Fruit fly (Drosophila melanogaster) whole organism, embryonic: Measurements from ENCODE around the gene CG43175.

Source experiments
- Antp ChIP-seq: fragments of 200-800 bp; sonication (Bioruptor generic); optimal IDR thresholded peaks from 3 replicates; lab custom pipeline; 2016; ENCODE audit warnings: missing biosample characterization, missing genetic modification characterization
- B-H2 ChIP-seq: fragments of 200-800 bp; sonication (Bioruptor generic); optimal IDR thresholded peaks from 2 replicates; lab custom pipeline; 2018; ENCODE audit warnings: missing biosample characterization, mild to moderate bottlenecking, missing genetic modification characterization
- CG1792 ChIP-seq: fragments of 200-800 bp; sonication (Bioruptor generic); optimal IDR thresholded peaks from 2 replicates; lab custom pipeline; 2016; ENCODE audit warnings: missing biosample characterization, missing genetic modification characterization
- CG4424 ChIP-seq: fragments of 200-800 bp; sonication (Bioruptor generic); optimal IDR thresholded peaks from 3 replicates; lab custom pipeline; 2016; ENCODE audit warnings: missing biosample characterization, missing genetic modification characterization
- D ChIP-seq, 2 experiments: fragments of 200-800 bp in 1 of 2; fragments of >200 bp in 1 of 2; sonication (Bioruptor generic) in 1 of 2; optimal IDR thresholded peaks; 2 replicates in 1 of 2; 3 replicates in 1 of 2; lab custom pipeline; 2017; ENCODE audit warnings: mild to moderate bottlenecking in 1 of 2, missing biosample characterization in 1 of 2, missing genetic modification characterization in 1 of 2, missing genetic modification reagents in 1 of 2
- D19A ChIP-seq: fragments of 200-800 bp; optimal IDR thresholded peaks from 3 replicates; lab custom pipeline; 2019; ENCODE audit warnings: missing biosample characterization, mild to moderate bottlenecking, missing genetic modification characterization, moderate library complexity
- Dbx ChIP-seq: fragments of 200-800 bp; sonication (Bioruptor generic); IDR thresholded peaks from 3 replicates; pipeline ENCODE4 v1.3.6; 2022; ENCODE audit warnings: missing biosample characterization, missing genetic modification characterization
- corto ChIP-seq: fragments of 200-800 bp; sonication (Bioruptor generic); optimal IDR thresholded peaks from 2 replicates; lab custom pipeline; 2016; ENCODE audit warnings: missing biosample characterization, mild to moderate bottlenecking, missing genetic modification characterization, moderate library complexity
- cwo ChIP-seq: fragments of 200-800 bp; sonication (Bioruptor generic); optimal IDR thresholded peaks from 3 replicates; lab custom pipeline; 2017; ENCODE audit warnings: missing biosample characterization, missing genetic modification characterization, mild to moderate bottlenecking, moderate library complexity, missing genetic modification reagents
- ham ChIP-seq: fragments of 200-800 bp; sonication (Bioruptor generic); IDR thresholded peaks from 2 replicates; pipeline ENCODE4 v1.3.6; 2022; ENCODE audit warnings: missing biosample characterization, missing genetic modification characterization
- her ChIP-seq: fragments of 200-800 bp; sonication (Bioruptor generic); optimal IDR thresholded peaks from 2 replicates; lab custom pipeline; 2016; ENCODE audit warnings: missing biosample characterization, missing genetic modification characterization
- wek ChIP-seq: fragments of 200-800 bp; sonication (Bioruptor generic); optimal IDR thresholded peaks from 3 replicates; lab custom pipeline; 2018; ENCODE audit warnings: missing biosample characterization, mild to moderate bottlenecking, missing genetic modification characterization, moderate library complexity

- TF ChIP-seq cwo (GFP tag; lab: Kevin White, UChicago) (no peak), Antp (no peak), her (GFP tag; lab: Kevin White, UChicago) (no peak), ham (GFP tag; lab: Robert Waterston, UW) (no peak), D (optimal IDR thresholded peaks at IDR 0.05; lab: Kevin White, UChicago) (no peak), D (GFP tag; optimal IDR thresholded peaks at IDR 0.05; lab: Kevin White, UChicago) (no peak), Dbx (no peak), wek (GFP tag; lab: Kevin White, UChicago) (no peak), B-H2 (GFP tag; lab: Kevin White, UChicago) (no peak), CG4424 (GFP tag; lab: Kevin White, UChicago) (no peak), D19A (tag; lab: Kevin White, UChicago) (no peak), corto (GFP tag; lab: Kevin White, UChicago) (peak; percentile 84), CG1792 (GFP tag; lab: Kevin White, UChicago) (no peak)
These were observed 49.0 kb downstream of the CG43175 start for dm6 chr3R:17679368-17679997.
